Worm (Caenorhabditis elegans) whole organism, young adult: ENCODE measurements around the gene Y4C6B.2.
"Not testable (repeated sequence)": the region's sequence is repeated elsewhere in the genome, so short reads cannot be mapped to it uniquely, and the experiment has no call there.

Experiments
- cebp-1 ChIP-seq, 2 experiments: fragments of 200-800 bp in 1 of 2; sonication (Bioruptor generic) in 1 of 2; sonication (generic microtip) in 1 of 2; IDR thresholded peaks in 1 of 2; optimal IDR thresholded peaks in 1 of 2; 2 replicates each; pipeline versions ENCODE4 v1.3.6 to Lab custom; 2017 to 2022; ENCODE audit warnings: missing compliant biosample characterization in 2 of 2, missing genetic modification characterization in 2 of 2, mild to moderate bottlenecking in 1 of 2, missing genetic modification reagents in 1 of 2, moderate library complexity in 1 of 2
- dpff-1 ChIP-seq: sonication (generic microtip); optimal IDR thresholded peaks from 2 replicates; lab custom pipeline; 2017; ENCODE audit warnings: mild to moderate bottlenecking, missing genetic modification characterization, missing compliant biosample characterization
- egl-18 ChIP-seq: fragments of 200-800 bp; sonication (Bioruptor generic); IDR thresholded peaks from 2 replicates; pipeline ENCODE4 v1.3.6; 2022; ENCODE audit warnings: missing genetic modification reagents, missing genetic modification characterization, missing compliant biosample characterization
- mel-28 ChIP-seq: sonication (generic microtip); optimal IDR thresholded peaks from 2 replicates; lab custom pipeline; 2016; ENCODE audit warnings: borderline replicate concordance, mild to moderate bottlenecking, missing genetic modification characterization, missing compliant biosample characterization
- nfya-1 ChIP-seq: sonication (generic microtip); optimal IDR thresholded peaks from 2 replicates; lab custom pipeline; 2017; ENCODE audit warnings: antibody characterized with exemption, missing compliant biosample characterization, missing genetic modification characterization, borderline replicate concordance; ENCODE audit not compliant: insufficient read depth
- pha-4 ChIP-seq: fragments of 150-350 bp; sonication (generic microtip); optimal IDR thresholded peaks from 2 replicates; lab custom pipeline; 2014; ENCODE audit warnings: missing biosample characterization, missing genetic modification reagents, missing genetic modification characterization
- rpc-1 ChIP-seq, 2 experiments: fragments of 150-350 bp in 1 of 2; sonication (generic microtip) in 1 of 2; optimal IDR thresholded peaks; 2 replicates each; lab custom pipeline; 2014 to 2018; ENCODE audit warnings: missing biosample characterization in 1 of 2, missing genetic modification characterization in 1 of 2, missing genetic modification reagents in 1 of 2, missing genotype in 1 of 2
- snpc-4 ChIP-seq, 5 experiments: fragments of 150-350 bp in 1 of 5; sonication (generic microtip) in 4 of 5; optimal IDR thresholded peaks; 2 replicates each; lab custom pipeline; 2014 to 2018; ENCODE audit warnings: missing genetic modification characterization in 5 of 5, missing biosample characterization in 3 of 5, antibody characterized with exemption in 2 of 5, mild to moderate bottlenecking in 2 of 5, missing compliant biosample characterization in 2 of 5, missing genotype in 2 of 5, moderate library complexity in 2 of 5, missing genetic modification reagents in 1 of 5
- somi-1 ChIP-seq: fragments of 200-800 bp; sonication (Bioruptor generic); optimal IDR thresholded peaks from 2 replicates; lab custom pipeline; 2018; ENCODE audit warnings: mild to moderate bottlenecking, missing genetic modification characterization, missing compliant biosample characterization
- xnd-1 ChIP-seq: sonication (generic microtip); optimal IDR thresholded peaks from 2 replicates; lab custom pipeline; 2016; ENCODE audit warnings: missing genotype, missing genetic modification reagents, missing genetic modification characterization, missing compliant biosample characterization
- zim-3 ChIP-seq: sonication (generic microtip); optimal IDR thresholded peaks from 2 replicates; lab custom pipeline; 2017; ENCODE audit warnings: mild to moderate bottlenecking, missing genetic modification characterization, moderate library complexity, missing compliant biosample characterization

- not testable (repeated sequence) for TF ChIP-seq somi-1 (GFP tag; lab: Kevin White, UChicago); zim-3 (tag; lab: Kevin White, UChicago); egl-18; dpff-1; xnd-1 (tag; lab: Kevin White, UChicago); rpc-1 (optimal IDR thresholded peaks at IDR 0.05; lab: Kevin White, UChicago); rpc-1 (tag; optimal IDR thresholded peaks at IDR 0.05; lab: Kevin White, UChicago); nfya-1; pha-4 (tag; lab: Kevin White, UChicago); mel-28; cebp-1 (GFP tag; IDR thresholded peaks at IDR 0.05; lab: Robert Waterston, UW); cebp-1 (tag; optimal IDR thresholded peaks at IDR 0.05; lab: Kevin White, UChicago)
- TF ChIP-seq snpc-4 (GFP tag; optimal IDR thresholded peaks at IDR 0.05; lab: Kevin White, UChicago) (peak; percentile 70), snpc-4 (tag; optimal IDR thresholded peaks at IDR 0.05; lab: Kevin White, UChicago) (peak; percentile 49 to 96 (median 83))
Measured at ce11 chrIV:5309137-5309536, 30.2 kb upstream of the Y4C6B.2 start.
